Worm (Caenorhabditis elegans) whole organism, early embryonic: ENCODE measurements around the gene ZK622.1.

Experiments
- F13C5.2 ChIP-seq: sonication (generic microtip); optimal IDR thresholded peaks from 2 replicates; lab custom pipeline; 2017; ENCODE audit warnings: mild to moderate bottlenecking, missing genetic modification characterization, inconsistent platforms, missing compliant biosample characterization
- ama-1 ChIP-seq: fragments of 150-350 bp; optimal IDR thresholded peaks from 2 replicates; lab custom pipeline; 2014
- ceh-36 ChIP-seq: sonication (generic microtip); optimal IDR thresholded peaks from 2 replicates; lab custom pipeline; 2016; ENCODE audit warnings: missing genetic modification characterization, inconsistent platforms, missing compliant biosample characterization
- flt-1 ChIP-seq: fragments of 200-800 bp; sonication (Bioruptor generic); IDR thresholded peaks from 2 replicates; pipeline ENCODE4 v1.3.6; 2022; ENCODE audit warnings: missing genetic modification characterization, missing compliant biosample characterization
- hmbx-1 ChIP-seq: sonication (generic microtip); optimal IDR thresholded peaks from 2 replicates; lab custom pipeline; 2016; ENCODE audit warnings: mild to moderate bottlenecking, missing genetic modification characterization, missing compliant biosample characterization
- pes-1 ChIP-seq: fragments of 200-800 bp; sonication (Bioruptor generic); IDR thresholded peaks from 2 replicates; pipeline ENCODE4 v1.3.6; 2022; ENCODE audit warnings: missing genetic modification reagents, missing genetic modification characterization, missing compliant biosample characterization
- scrt-1 ChIP-seq: fragments of 200-800 bp; sonication (Bioruptor generic); IDR thresholded peaks from 2 replicates; pipeline ENCODE4 v1.3.6; 2022; ENCODE audit warnings: missing genetic modification characterization, missing compliant biosample characterization
- sea-1 ChIP-seq: fragments of 200-800 bp; sonication (Bioruptor generic); conservative IDR thresholded peaks from 2 replicates; pipeline ENCODE4 v1.3.6; 2022; ENCODE audit warnings: missing genetic modification characterization, missing compliant biosample characterization
- tbx-11 ChIP-seq: fragments of 200-800 bp; sonication (Bioruptor generic); IDR thresholded peaks from 2 replicates; pipeline ENCODE4 v1.3.6; 2022; ENCODE audit warnings: missing genetic modification characterization, missing compliant biosample characterization

DNA sequence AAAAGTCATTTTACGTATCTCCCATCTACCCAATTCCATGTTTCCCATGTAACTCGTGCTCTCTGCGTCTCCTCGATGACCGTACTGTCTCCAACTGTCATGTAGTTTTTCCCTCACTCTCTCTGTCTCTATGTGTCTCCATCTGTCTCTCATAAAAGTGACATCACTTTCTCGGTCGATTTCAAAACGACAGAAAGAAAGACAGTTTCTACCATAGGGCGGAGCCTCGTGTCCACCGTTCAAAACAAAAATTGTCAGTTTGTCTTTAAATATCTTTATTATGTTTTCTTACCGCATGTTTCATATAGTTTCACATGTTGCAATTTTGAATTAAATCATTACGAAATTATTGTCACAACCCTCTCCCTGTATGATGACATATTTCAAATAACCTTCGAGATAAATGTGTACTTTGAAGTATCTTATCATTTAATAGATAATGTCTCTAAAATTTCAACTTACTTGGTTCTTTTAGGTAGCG, 36.6 kb downstream of the ZK622.1 start:
- TF ChIP-seq ama-1 (lab: Kevin White, UChicago) (no peak), ceh-36 (no peak), hmbx-1 (tag; lab: Kevin White, UChicago) (no peak), F13C5.2 (tag; lab: Kevin White, UChicago) (peak; percentile 12), scrt-1 (GFP tag; lab: Robert Waterston, UW) (no peak), pes-1 (GFP tag; lab: Robert Waterston, UW) (no peak), flt-1 (GFP tag; lab: Robert Waterston, UW) (no peak), sea-1 (GFP tag; lab: Robert Waterston, UW) (no peak), tbx-11 (GFP tag; lab: Robert Waterston, UW) (no peak)
